Worm (Caenorhabditis elegans) whole organism, L4/young adult: ENCODE measurements around the gene CD4.11.

Experiments used
- W03F9.2 ChIP-seq: fragments of 150-350 bp; optimal IDR thresholded peaks from 2 replicates; lab custom pipeline; 2014; ENCODE audit warnings: missing biosample characterization, missing genetic modification characterization
- him-1 ChIP-seq: sonication (generic microtip); optimal IDR thresholded peaks from 2 replicates; lab custom pipeline; 2016; ENCODE audit warnings: missing genotype, missing genetic modification reagents, missing genetic modification characterization, missing compliant biosample characterization

ce11 chrV:5571691-5572090 lies 13.2 kb upstream of the CD4.11 start:
- TF ChIP-seq W03F9.2 (tag; lab: Kevin White, UChicago) (no peak), him-1 (no peak)
